Fruit fly (Drosophila melanogaster): ENCODE measurements around the gene Unc-76.

The Unc-76 gene

DNA sequence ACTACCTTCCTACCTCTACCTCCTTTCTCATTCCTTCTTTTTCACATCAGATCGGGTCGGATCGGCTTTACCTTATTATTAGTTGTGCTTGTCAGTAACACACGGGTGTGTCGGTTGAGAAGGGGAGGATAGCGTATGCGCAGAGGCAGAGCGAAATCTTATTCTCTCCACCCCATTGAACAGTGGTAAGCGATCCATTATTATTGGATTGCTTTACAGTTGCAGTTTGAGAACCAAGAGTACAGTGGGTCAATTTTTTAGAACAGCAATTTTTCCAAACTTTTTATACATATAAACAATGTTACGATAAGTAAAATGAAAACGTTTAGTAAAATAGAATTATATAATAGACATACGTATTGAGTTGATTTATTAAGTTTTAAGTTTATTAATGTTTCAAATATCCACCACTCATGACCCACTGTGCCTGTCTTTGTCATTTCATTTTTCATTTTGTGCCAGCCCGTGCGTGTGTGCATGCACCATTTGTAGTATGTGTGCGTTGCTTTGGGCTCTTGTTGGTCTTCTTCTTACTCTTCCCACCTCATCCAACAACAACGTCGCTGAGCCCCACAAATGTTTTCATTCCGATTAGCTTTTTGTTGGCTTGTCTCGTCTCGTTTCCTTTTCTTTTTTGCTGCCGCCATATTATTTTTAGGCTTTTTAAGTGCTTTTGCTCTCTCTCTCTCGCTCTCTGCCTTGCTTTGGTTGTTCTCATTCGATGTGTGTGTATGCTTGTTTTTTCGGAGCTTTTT, 57.4 kb downstream of the Unc-76 start (continued):
- TF ChIP-seq fru (optimal IDR thresholded peaks at IDR 0.05) (no peak), Dll (GFP tag; IDR thresholded peaks at IDR 0.05; ENCODE audit: partially characterized antibody) (peak; percentile 48; the same call in 3 of the 4 replicates), CG4404 (GFP tag; IDR thresholded peaks at IDR 0.05) (peak; percentile 99), CG13894 (tag; optimal IDR thresholded peaks at IDR 0.05) (peak; percentile 99), CHES-1-like (GFP tag; optimal IDR thresholded peaks at IDR 0.05) (peak; percentile 87), tll (GFP tag; optimal IDR thresholded peaks at IDR 0.05) (no peak), Scr (GFP tag; IDR thresholded peaks at IDR 0.05; ENCODE audit: partially characterized antibody) (peak; percentile 64), D (optimal IDR thresholded peaks at IDR 0.05) (no peak), D (GFP tag; optimal IDR thresholded peaks at IDR 0.05) (peak; percentile 99), ssp (GFP tag; IDR thresholded peaks at IDR 0.05) (peak; percentile 93), CG6813 (GFP tag; optimal IDR thresholded peaks at IDR 0.05) (peak; percentile 99), lmd (GFP tag; IDR thresholded peaks at IDR 0.05) (peak; percentile 99), CG2678 (tag; optimal IDR thresholded peaks at IDR 0.05) (peak; percentile 100), CG9817 (tag; optimal IDR thresholded peaks at IDR 0.05) (peak; percentile 99), org-1 (GFP tag; optimal IDR thresholded peaks at IDR 0.05) (peak; percentile 98), da (GFP tag; optimal IDR thresholded peaks at IDR 0.05) (peak; percentile 84), CG6654 (GFP tag; optimal IDR thresholded peaks at IDR 0.05) (peak; percentile 95), Dip2 (GFP tag; IDR thresholded peaks at IDR 0.05) (peak; percentile 82), ap (GFP tag; IDR thresholded peaks at IDR 0.05) (peak; percentile 98), otp (GFP tag; IDR thresholded peaks at IDR 0.05) (peak; percentile 97), bab2 (GFP tag; optimal IDR thresholded peaks at IDR 0.05) (peak; percentile 79), CG10321 (GFP tag; IDR thresholded peaks at IDR 0.05) (peak; percentile 80), sens-2 (GFP tag; IDR thresholded peaks at IDR 0.05) (peak; percentile 97), Fer2 (tag; optimal IDR thresholded peaks at IDR 0.05) (peak; percentile 99), Poxn (GFP tag; IDR thresholded peaks at IDR 0.05) (peak; percentile 97), sna (GFP tag; IDR thresholded peaks at IDR 0.05; ENCODE audit: partially characterized antibody) (peak; percentile 59), Abd-B (GFP tag; optimal IDR thresholded peaks at IDR 0.05) (peak; percentile 99), CG2712 (tag; optimal IDR thresholded peaks at IDR 0.05) (peak; percentile 100), Atf6 (GFP tag; IDR thresholded peaks at IDR 0.05) (peak; percentile 99), CG15011 (GFP tag; optimal IDR thresholded peaks at IDR 0.05) (peak; percentile 99), pnt (GFP tag; optimal IDR thresholded peaks at IDR 0.05) (peak; percentile 89), CG17829 (tag; optimal IDR thresholded peaks at IDR 0.05) (peak; percentile 99), fd3F (GFP tag; optimal IDR thresholded peaks at IDR 0.05) (peak; percentile 99), shn (GFP tag; optimal IDR thresholded peaks at IDR 0.05) (peak; percentile 85), CG3281 (GFP tag; optimal IDR thresholded peaks at IDR 0.05) (peak; percentile 99), knrl (GFP tag; IDR thresholded peaks at IDR 0.05; ENCODE audit: partially characterized antibody) (peak; percentile 72), p53 (GFP tag; optimal IDR thresholded peaks at IDR 0.05) (peak; percentile 73), Hr3 (GFP tag; optimal IDR thresholded peaks at IDR 0.05) (peak; percentile 95), ro (GFP tag; IDR thresholded peaks at IDR 0.05) (peak; percentile 96), C15 (GFP tag; IDR thresholded peaks at IDR 0.05) (peak; percentile 97), CG11093 (GFP tag; IDR thresholded peaks at IDR 0.05) (peak; percentile 99), cas (GFP tag; IDR thresholded peaks at IDR 0.05) (peak; percentile 96), twi (tag; optimal IDR thresholded peaks at IDR 0.05) (peak; percentile 97), CG32772 (GFP tag; IDR thresholded peaks at IDR 0.05) (peak; percentile 98), Hr78 (GFP tag; optimal IDR thresholded peaks at IDR 0.05) (peak in 1 of 2 experiments; percentile 67), pb (GFP tag; optimal IDR thresholded peaks at IDR 0.05) (peak; percentile 80), CG1024 (GFP tag; IDR thresholded peaks at IDR 0.05) (peak; percentile 93), hkb (optimal IDR thresholded peaks at IDR 0.05) (peak; percentile 14), hkb (GFP tag; IDR thresholded peaks at IDR 0.05) (peak; percentile 99), CG34422 (GFP tag; IDR thresholded peaks at IDR 0.05) (peak; percentile 99)
